Fruit fly (Drosophila melanogaster): ENCODE results near the gene Tmem43.
A peak's percentile ranks its signal among the peaks of the same experiment; 100 is the strongest.

Tmem43 gene

dm6 chr3L:7911765-7912556, 3.0 kb downstream of the Tmem43 start, which contains the start of the genes pbl and CG8281 (continued):
- TF ChIP-seq shn (GFP tag; optimal IDR thresholded peaks at IDR 0.05) (peak; percentile 20), sim (GFP tag; IDR thresholded peaks at IDR 0.05) (no peak), CG8281 (tag; optimal IDR thresholded peaks at IDR 0.05) (peak; percentile 100), onecut (GFP tag; IDR thresholded peaks at IDR 0.05) (peak; percentile 21; the same call in 1 of the 2 replicates), gsb-n (tag; optimal IDR thresholded peaks at IDR 0.05) (no peak), hb (GFP tag; IDR thresholded peaks at IDR 0.05; ENCODE audit: partially characterized antibody) (peak; percentile 61; the same call in 2 of the 3 replicates), oc (tag; optimal IDR thresholded peaks at IDR 0.05) (no peak), Dll (GFP tag; IDR thresholded peaks at IDR 0.05; ENCODE audit: partially characterized antibody) (peak; percentile 82), caup (GFP tag; optimal IDR thresholded peaks at IDR 0.05; ENCODE audit: severe bottlenecking) (peak; percentile 49), CG16815 (GFP tag; optimal IDR thresholded peaks at IDR 0.05) (no peak), bowl (GFP tag; IDR thresholded peaks at IDR 0.05) (no peak), CG7271 (tag; optimal IDR thresholded peaks at IDR 0.05) (no peak), Ravus (GFP tag; IDR thresholded peaks at IDR 0.05) (no peak), HHEX (GFP tag; optimal IDR thresholded peaks at IDR 0.05) (no peak), bab2 (GFP tag; optimal IDR thresholded peaks at IDR 0.05) (peak; percentile 34), Dbx (GFP tag; IDR thresholded peaks at IDR 0.05) (0 out of 3 replicates have a peak, but pooled peaks have one; percentile 54), Dad (GFP tag; optimal IDR thresholded peaks at IDR 0.05) (peak; percentile 0), CG12155 (GFP tag; optimal IDR thresholded peaks at IDR 0.05) (peak; percentile 71), exex (tag; optimal IDR thresholded peaks at IDR 0.05) (no peak), MESR4 (GFP tag; optimal IDR thresholded peaks at IDR 0.05) (peak; percentile 99), NK7.1 (GFP tag; optimal IDR thresholded peaks at IDR 0.05) (peak; percentile 21), CG4360 (GFP tag; IDR thresholded peaks at IDR 0.05) (peak; percentile 99), CkIIα-i1 (GFP tag; IDR thresholded peaks at IDR 0.05) (no peak), CG8290 (GFP tag; optimal IDR thresholded peaks at IDR 0.05) (no peak), CG8290 (tag; optimal IDR thresholded peaks at IDR 0.05) (peak in 1 of 2 experiments; percentile 29), Gug (GFP tag; IDR thresholded peaks at IDR 0.05) (no peak), gcm (GFP tag; optimal IDR thresholded peaks at IDR 0.05) (no peak), CG42726 (GFP tag; IDR thresholded peaks at IDR 0.05; ENCODE audit: partially characterized antibody) (peak; percentile 60; the same call in 1 of the 2 replicates), Hsf (GFP tag; optimal IDR thresholded peaks at IDR 0.05) (peak; percentile 56), CG16863 (GFP tag; optimal IDR thresholded peaks at IDR 0.05) (peak; percentile 66), cwo (GFP tag; optimal IDR thresholded peaks at IDR 0.05) (peak; percentile 23), Elba2 (GFP tag; optimal IDR thresholded peaks at IDR 0.05) (no peak), CG7556 (GFP tag; optimal IDR thresholded peaks at IDR 0.05) (peak; percentile 33), az2 (GFP tag; optimal IDR thresholded peaks at IDR 0.05) (peak; percentile 57), HmgZ (tag; optimal IDR thresholded peaks at IDR 0.05) (peak; percentile 0), wek (GFP tag; optimal IDR thresholded peaks at IDR 0.05) (peak; percentile 97), gt (GFP tag; IDR thresholded peaks at IDR 0.05) (0 out of 2 replicates have a peak, but pooled peaks have one; percentile 35), wor (GFP tag; IDR thresholded peaks at IDR 0.05) (no peak), B-H2 (GFP tag; optimal IDR thresholded peaks at IDR 0.05) (peak; percentile 21), CG11695 (GFP tag; IDR thresholded peaks at IDR 0.05) (peak; percentile 70; the same call in 2 of the 3 replicates), CG8089 (GFP tag; optimal IDR thresholded peaks at IDR 0.05) (peak; percentile 17), ttk (GFP tag; IDR thresholded peaks at IDR 0.05) (no peak), fd102C (GFP tag; optimal IDR thresholded peaks at IDR 0.05) (no peak), Optix (GFP tag; IDR thresholded peaks at IDR 0.05) (no peak), CG7357 (GFP tag; IDR thresholded peaks at IDR 0.05) (no peak), CG17568 (GFP tag; optimal IDR thresholded peaks at IDR 0.05) (peak; percentile 46), eve (GFP tag; optimal IDR thresholded peaks at IDR 0.05) (no peak), E2f1 (GFP tag; IDR thresholded peaks at IDR 0.05) (peak; percentile 54)
